Worm (Caenorhabditis elegans) whole organism, dauer: ENCODE measurements around the gene clec-149.

Experiments
- unc-62 ChIP-seq: sonication (generic microtip); optimal IDR thresholded peaks from 2 replicates; lab custom pipeline; 2017; ENCODE audit warnings: missing biosample characterization, missing genetic modification reagents, missing genetic modification characterization

Gene clec-149

DNA sequence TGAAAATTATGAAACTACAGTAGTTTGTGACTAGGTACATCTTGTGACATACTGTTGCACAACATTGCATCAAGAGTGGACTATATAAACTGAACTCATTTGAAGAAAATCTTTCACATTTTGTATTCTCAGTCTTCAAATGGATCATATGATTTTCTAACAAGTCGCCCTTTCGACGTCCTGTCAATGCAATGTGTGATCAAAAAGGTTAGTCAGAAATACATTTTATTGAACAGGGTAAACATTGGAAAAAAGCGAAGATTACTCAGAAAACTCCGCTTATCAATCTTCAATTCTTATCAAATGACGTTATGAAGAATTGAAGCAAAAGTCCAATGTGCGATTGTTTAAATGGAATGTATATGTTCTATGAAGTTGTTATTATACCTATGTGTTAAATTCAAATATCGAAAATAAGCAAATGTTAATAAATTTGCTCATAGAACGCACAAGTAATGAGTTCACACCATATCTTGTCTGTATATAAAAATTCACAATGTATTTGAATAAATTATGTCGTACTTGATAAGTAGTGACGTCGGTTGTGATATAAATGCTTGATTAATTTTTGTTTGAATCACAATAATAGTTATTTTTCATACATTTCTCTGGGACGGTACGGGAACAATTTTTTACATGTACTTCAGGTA lies 10.0 kb downstream of the clec-149 start, which contains the start of gene zip-2:
TSS of gene zip-2 (plus strand) at position 128 of the 650 bp plus-strand sequence.
- TF ChIP-seq unc-62 (GFP tag; lab: Kevin White, UChicago): no peak

DNA sequence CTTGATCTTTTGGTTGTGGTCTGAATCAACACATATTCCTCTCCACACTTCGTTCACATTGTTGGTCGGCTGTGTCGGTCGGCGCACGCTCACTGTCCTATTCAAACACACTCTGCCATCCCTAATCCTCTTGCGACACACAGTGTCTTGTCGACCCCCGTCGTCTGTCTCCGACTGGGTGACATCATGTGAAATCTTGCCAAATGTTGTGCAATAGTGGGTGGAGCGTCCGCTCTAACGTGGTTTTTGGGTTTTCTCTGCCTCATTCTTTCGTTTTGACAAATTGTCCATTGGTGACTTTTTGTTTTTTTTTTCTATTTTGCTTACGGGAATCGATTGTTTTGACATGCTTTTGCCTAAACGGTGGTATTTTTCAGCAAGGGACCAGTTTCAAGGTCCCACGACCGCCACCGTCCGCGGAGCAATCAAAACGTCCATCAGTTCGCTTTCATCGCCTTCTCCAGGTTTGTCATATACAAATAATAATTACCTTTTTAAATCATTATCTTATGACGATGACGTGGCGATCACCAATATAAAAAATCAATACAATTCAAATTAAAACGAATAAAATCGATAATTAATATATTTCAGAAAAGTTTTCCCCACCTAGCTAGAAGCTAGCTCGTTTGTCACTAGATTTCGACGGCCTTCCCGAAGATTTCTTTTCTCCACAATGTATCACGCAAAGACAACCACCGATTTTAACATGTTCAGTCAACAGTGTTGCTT lies 10.9 kb downstream of the clec-149 start:
- peak; percentile 9 for TF ChIP-seq unc-62 (GFP tag; lab: Kevin White, UChicago)

- no peak for TF ChIP-seq unc-62 (GFP tag; lab: Kevin White, UChicago)
Observed at ce11 chrIII:834443-834815, 11.4 kb downstream of the clec-149 start.

DNA sequence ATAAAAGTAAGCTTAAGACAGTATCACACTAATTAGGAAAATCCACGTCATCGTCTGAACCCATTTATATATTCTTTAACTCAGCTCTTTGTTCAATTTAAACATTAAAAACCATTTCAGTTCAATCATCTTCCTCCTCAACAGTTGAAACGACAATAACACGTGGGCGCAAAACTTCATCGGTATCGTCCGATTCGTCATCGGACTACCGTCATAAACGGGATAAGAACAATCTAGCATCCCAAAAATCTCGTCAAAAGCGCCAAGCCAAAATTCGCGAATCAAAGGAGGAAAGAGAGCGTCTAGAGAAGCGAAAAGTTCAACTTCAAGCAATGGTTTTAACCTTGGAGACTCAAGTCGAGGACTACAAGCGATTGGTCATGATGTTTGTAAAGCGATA lies 12.2 kb downstream of the clec-149 start:
- TF ChIP-seq unc-62 (GFP tag; lab: Kevin White, UChicago): no peak

ce11 chrIII:835713-836278 lies 12.8 kb downstream of the clec-149 start:
- peak; percentile 20 for TF ChIP-seq unc-62 (GFP tag; lab: Kevin White, UChicago)

DNA sequence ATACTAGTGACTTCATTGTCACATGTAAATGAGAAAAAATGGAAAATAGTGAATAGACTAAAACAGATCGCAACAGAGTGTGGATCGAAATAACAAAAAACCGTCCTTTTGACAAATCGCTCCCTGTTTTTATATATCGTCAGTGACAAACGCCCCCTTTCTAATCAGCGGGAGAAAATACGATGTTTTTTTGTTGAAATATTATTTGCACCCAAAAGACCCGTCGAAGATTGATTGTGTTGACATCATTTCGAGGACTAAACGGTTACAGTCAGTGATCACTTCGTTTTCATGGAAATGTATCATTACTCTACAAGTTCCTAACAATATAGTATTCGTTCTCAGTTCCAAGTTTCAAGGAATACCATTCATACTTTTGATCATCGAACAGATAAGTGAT lies 16.5 kb downstream of the clec-149 start, which contains the start of gene dos-3:
TSS of gene dos-3 (minus strand) at position 101 of the 400 bp plus-strand sequence.
- TF ChIP-seq unc-62 (GFP tag; lab: Kevin White, UChicago): no peak

DNA sequence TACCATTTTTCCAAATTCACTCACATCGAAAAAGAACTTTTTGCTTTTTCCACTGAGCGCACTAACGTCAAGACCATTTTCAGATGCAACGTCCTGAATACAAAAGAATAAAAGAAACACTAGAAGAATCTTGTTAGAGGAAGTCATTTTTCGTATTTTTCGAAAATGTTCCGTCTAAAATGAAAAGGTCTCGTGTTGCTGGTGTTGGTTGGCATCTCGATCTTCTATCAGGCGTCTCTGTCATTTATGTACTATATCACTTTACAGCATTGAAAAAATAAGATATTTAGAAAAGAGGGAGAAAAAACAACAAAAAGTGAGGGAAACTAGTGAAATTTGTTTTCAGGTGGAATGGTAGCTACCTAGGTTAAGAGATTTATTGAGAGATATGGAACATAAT lies 18.2 kb downstream of the clec-149 start, which contains the start of gene K02F3.9:
TSS of gene K02F3.9 (minus strand) at position 190 of the 400 bp plus-strand sequence.
- no peak for TF ChIP-seq unc-62 (GFP tag; lab: Kevin White, UChicago)

ce11 chrIII:842630-843029 lies 19.6 kb downstream of the clec-149 start, which contains the start of gene far-8:
Gene far-8, plus strand, starts transcription at chrIII:842930.
- no peak for TF ChIP-seq unc-62 (GFP tag; lab: Kevin White, UChicago)

ce11 chrIII:843999-844398 lies 21.0 kb downstream of the clec-149 start:
- no peak for TF ChIP-seq unc-62 (GFP tag; lab: Kevin White, UChicago)

ce11 chrIII:844577-844976 lies 21.6 kb downstream of the clec-149 start:
- TF ChIP-seq unc-62 (GFP tag; lab: Kevin White, UChicago): no peak

- no peak for TF ChIP-seq unc-62 (GFP tag; lab: Kevin White, UChicago)
Observed at ce11 chrIII:845485-845884, 22.5 kb downstream of the clec-149 start, which contains the start of gene K02F3.2. Gene K02F3.2, plus strand, starts transcription at chrIII:845841.

DNA sequence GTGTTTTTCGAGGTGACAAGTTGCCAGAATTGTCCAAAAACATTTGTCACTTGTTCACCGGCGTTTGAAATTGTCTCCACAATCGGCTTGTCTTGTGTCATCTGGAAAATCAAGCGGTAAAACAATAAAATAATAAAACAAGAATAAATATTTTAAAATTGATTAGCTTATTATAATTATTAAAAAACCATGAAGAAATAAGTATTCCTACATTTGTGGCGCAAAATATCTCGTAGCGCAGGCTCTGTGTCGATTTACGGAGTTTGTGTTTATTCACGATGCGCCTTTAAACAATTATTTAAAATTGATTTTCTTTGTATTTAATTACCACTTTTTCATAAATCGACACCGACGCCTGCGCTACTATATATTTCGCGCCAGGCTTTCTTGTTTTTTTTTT lies 29.3 kb downstream of the clec-149 start, which contains the start of gene moma-1:
TSS of gene moma-1 (minus strand) at position 101 of the 400 bp plus-strand sequence.
- TF ChIP-seq unc-62 (GFP tag; lab: Kevin White, UChicago): no peak

DNA sequence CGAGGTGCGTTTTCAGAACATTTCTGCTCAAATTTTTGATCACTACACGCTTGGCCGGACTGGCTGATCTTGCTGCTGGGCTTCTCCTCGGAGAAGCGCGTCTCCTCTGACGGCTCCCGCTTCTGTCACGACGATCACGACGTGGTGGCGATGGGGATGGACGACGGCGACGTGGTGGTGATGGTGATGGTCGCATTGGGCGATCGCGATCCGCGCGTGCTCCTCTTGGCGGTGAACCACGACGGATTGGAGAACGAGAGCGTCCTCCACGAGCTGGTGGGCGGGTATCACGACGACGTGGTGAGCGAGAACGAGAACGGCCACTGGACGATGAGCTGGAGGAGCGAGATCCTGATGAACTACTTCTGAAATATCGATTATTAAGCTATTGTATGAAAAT lies 30.4 kb downstream of the clec-149 start:
- no peak for TF ChIP-seq unc-62 (GFP tag; lab: Kevin White, UChicago)

DNA sequence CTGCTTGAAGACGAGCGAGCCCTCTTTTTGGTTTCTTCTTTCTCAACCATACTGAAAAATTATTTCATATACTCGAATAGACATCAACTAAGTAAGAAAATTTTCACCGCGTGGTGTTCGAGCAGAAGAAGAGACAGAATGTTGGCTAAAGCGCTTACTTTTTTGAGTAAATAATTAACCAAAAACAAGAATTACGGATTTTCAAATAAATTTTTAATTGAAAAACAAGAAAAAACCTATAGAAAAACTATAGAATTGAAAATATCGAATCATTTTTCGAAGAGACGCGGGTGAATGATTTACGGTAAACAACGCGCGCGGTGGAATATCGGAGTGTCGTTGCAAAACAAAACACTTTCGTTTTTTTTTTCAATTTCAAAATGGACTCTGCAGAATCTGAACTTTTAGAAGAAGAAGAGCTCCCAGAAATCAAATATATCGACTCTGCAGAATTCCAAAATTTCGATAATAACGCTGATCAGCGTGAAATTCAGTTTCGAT lies 30.9 kb downstream of the clec-149 start, which contains the start of the genes rnp-5 and tag-51:
TSS of gene rnp-5 (minus strand) at position 51 of the 501 bp plus-strand sequence.
TSS of gene tag-51 (plus strand) at position 363 of the 501 bp plus-strand sequence.
- no peak for TF ChIP-seq unc-62 (GFP tag; lab: Kevin White, UChicago)

ce11 chrIII:856260-856659 lies 33.2 kb downstream of the clec-149 start, which contains the start of gene K02F3.12:
Gene K02F3.12, plus strand, starts transcription at chrIII:856560.
- TF ChIP-seq unc-62 (GFP tag; lab: Kevin White, UChicago): no peak

ce11 chrIII:856908-857307 lies 33.9 kb downstream of the clec-149 start:
- no peak for TF ChIP-seq unc-62 (GFP tag; lab: Kevin White, UChicago)
